Worm (Caenorhabditis elegans) whole organism, late embryonic: ENCODE data around the gene mab-10.

ENCODE experiments used
- ceh-14 ChIP-seq: sonication (generic microtip); optimal IDR thresholded peaks from 2 replicates; lab custom pipeline; 2016; ENCODE audit warnings: missing genotype, missing genetic modification characterization, missing compliant biosample characterization
- dve-1 ChIP-seq: sonication (generic microtip); optimal IDR thresholded peaks from 2 replicates; lab custom pipeline; 2017; ENCODE audit warnings: antibody characterized with exemption, mild to moderate bottlenecking, missing genetic modification characterization, missing compliant biosample characterization
- nhr-11 ChIP-seq: fragments of 150-350 bp; optimal IDR thresholded peaks from 2 replicates; lab custom pipeline; 2014; ENCODE audit warnings: missing biosample characterization, missing genetic modification characterization

- no peak for TF ChIP-seq dve-1 (tag; lab: Kevin White, UChicago)
- TF ChIP-seq nhr-11, result no peak
- TF ChIP-seq ceh-14, result no peak
Measured at ce11 chrII:10564578-10564977, 36.7 kb downstream of the mab-10 start, which contains the start of the genes C06A1.6 and C06A1.7.
